Worm (Caenorhabditis elegans): ENCODE data around the gene mrp-4.

mrp-4 gene

ce11 chrX:9924962-9925361 is 40.9 kb downstream of the mrp-4 start, which contains the start of gene ugt-23:
TSS of gene ugt-23 (minus strand) at chrX:9925173.
- TF ChIP-seq tbx-37 (GFP tag; conservative IDR thresholded peaks at IDR 0.05) (no peak), tra-4 (tag; optimal IDR thresholded peaks at IDR 0.05) (no peak)

- TF ChIP-seq scrt-1 (GFP tag; IDR thresholded peaks at IDR 0.05) (no peak), ceh-13 (GFP tag; optimal IDR thresholded peaks at IDR 0.05) (no peak), aly-1 (tag; optimal IDR thresholded peaks at IDR 0.05) (no peak), F13C5.2 (tag; optimal IDR thresholded peaks at IDR 0.05) (no peak), sea-1 (GFP tag; conservative IDR thresholded peaks at IDR 0.05) (no peak), ceh-36 (tag; optimal IDR thresholded peaks at IDR 0.05) (no peak), hmg-4 (GFP tag; optimal IDR thresholded peaks at IDR 0.05) (no peak)
Observed at ce11 chrX:9927993-9928392, 43.9 kb downstream of the mrp-4 start.

ce11 chrX:9931362-9931761 is 47.3 kb downstream of the mrp-4 start, which contains the start of gene nra-3:
TSS of gene nra-3 (minus strand) at chrX:9931462.
- no peak for TF ChIP-seq pes-1 (GFP tag; IDR thresholded peaks at IDR 0.05)
- no peak for TF ChIP-seq ets-7 (tag; optimal IDR thresholded peaks at IDR 0.05)
- TF ChIP-seq sea-1 (GFP tag; conservative IDR thresholded peaks at IDR 0.05): 0 out of 2 replicates have a peak, but pooled peaks have one; percentile 27
- TF ChIP-seq ama-1 (optimal IDR thresholded peaks at IDR 0.05): no peak
- peak; percentile 61 for TF ChIP-seq hmg-4 (GFP tag; optimal IDR thresholded peaks at IDR 0.05)
- no peak for TF ChIP-seq scrt-1 (GFP tag; IDR thresholded peaks at IDR 0.05)
- TF ChIP-seq tbx-11 (GFP tag; IDR thresholded peaks at IDR 0.05): 0 out of 2 replicates have a peak, but pooled peaks have one; percentile 16
- TF ChIP-seq hnd-1 (tag; optimal IDR thresholded peaks at IDR 0.05): no peak
- TF ChIP-seq tbx-37 (GFP tag; conservative IDR thresholded peaks at IDR 0.05): no peak
- no peak for TF ChIP-seq hmbx-1 (tag; optimal IDR thresholded peaks at IDR 0.05)
- TF ChIP-seq ceh-13 (GFP tag; optimal IDR thresholded peaks at IDR 0.05): no peak
- TF ChIP-seq B0310.2 (tag; optimal IDR thresholded peaks at IDR 0.05): no peak
- TF ChIP-seq F13C5.2 (tag; optimal IDR thresholded peaks at IDR 0.05): no peak
- no peak for TF ChIP-seq aly-1 (tag; optimal IDR thresholded peaks at IDR 0.05)
- TF ChIP-seq tra-4 (tag; optimal IDR thresholded peaks at IDR 0.05): no peak
- TF ChIP-seq flt-1 (GFP tag; IDR thresholded peaks at IDR 0.05): no peak
- no peak for TF ChIP-seq ceh-36 (tag; optimal IDR thresholded peaks at IDR 0.05)

- no peak for TF ChIP-seq hmbx-1 (tag; optimal IDR thresholded peaks at IDR 0.05)
- peak; percentile 5 for TF ChIP-seq ceh-13 (GFP tag; optimal IDR thresholded peaks at IDR 0.05)
- peak; percentile 59 for TF ChIP-seq B0310.2 (tag; optimal IDR thresholded peaks at IDR 0.05)
- TF ChIP-seq ama-1 (optimal IDR thresholded peaks at IDR 0.05): no peak
- TF ChIP-seq tbx-37 (GFP tag; conservative IDR thresholded peaks at IDR 0.05): peak; percentile 33; the same call in 1 of the 2 replicates
- TF ChIP-seq sea-1 (GFP tag; conservative IDR thresholded peaks at IDR 0.05): peak; percentile 19; the same call in 1 of the 2 replicates
- TF ChIP-seq scrt-1 (GFP tag; IDR thresholded peaks at IDR 0.05): peak; percentile 68; the same call in 1 of the 2 replicates
- TF ChIP-seq pes-1 (GFP tag; IDR thresholded peaks at IDR 0.05): no peak
- TF ChIP-seq F13C5.2 (tag; optimal IDR thresholded peaks at IDR 0.05): peak; percentile 86
- TF ChIP-seq hmg-4 (GFP tag; optimal IDR thresholded peaks at IDR 0.05): peak; percentile 97
- no peak for TF ChIP-seq tbx-11 (GFP tag; IDR thresholded peaks at IDR 0.05)
- no peak for TF ChIP-seq hnd-1 (tag; optimal IDR thresholded peaks at IDR 0.05)
- TF ChIP-seq ceh-36 (tag; optimal IDR thresholded peaks at IDR 0.05): peak; percentile 45
- TF ChIP-seq ets-7 (tag; optimal IDR thresholded peaks at IDR 0.05): peak; percentile 52
- no peak for TF ChIP-seq tra-4 (tag; optimal IDR thresholded peaks at IDR 0.05)
- peak; percentile 66 for TF ChIP-seq aly-1 (tag; optimal IDR thresholded peaks at IDR 0.05)
- peak; percentile 5; the same call in 1 of the 2 replicates for TF ChIP-seq flt-1 (GFP tag; IDR thresholded peaks at IDR 0.05)
Observed at ce11 chrX:9932226-9932773, 48.2 kb downstream of the mrp-4 start, which contains the start of gene tsp-21. TSS of gene tsp-21 (plus strand) at chrX:9932371.

- no peak for TF ChIP-seq sea-1 (GFP tag; conservative IDR thresholded peaks at IDR 0.05)
- TF ChIP-seq pes-1 (GFP tag; IDR thresholded peaks at IDR 0.05): no peak
- no peak for TF ChIP-seq ets-7 (tag; optimal IDR thresholded peaks at IDR 0.05)
- no peak for TF ChIP-seq tra-4 (tag; optimal IDR thresholded peaks at IDR 0.05)
- TF ChIP-seq tbx-37 (GFP tag; conservative IDR thresholded peaks at IDR 0.05): no peak
- no peak for TF ChIP-seq scrt-1 (GFP tag; IDR thresholded peaks at IDR 0.05)
- no peak for TF ChIP-seq F13C5.2 (tag; optimal IDR thresholded peaks at IDR 0.05)
- TF ChIP-seq flt-1 (GFP tag; IDR thresholded peaks at IDR 0.05): no peak
- TF ChIP-seq hmbx-1 (tag; optimal IDR thresholded peaks at IDR 0.05): no peak
- TF ChIP-seq ceh-13 (GFP tag; optimal IDR thresholded peaks at IDR 0.05): no peak
- TF ChIP-seq B0310.2 (tag; optimal IDR thresholded peaks at IDR 0.05): no peak
- no peak for TF ChIP-seq ama-1 (optimal IDR thresholded peaks at IDR 0.05)
- TF ChIP-seq ceh-36 (tag; optimal IDR thresholded peaks at IDR 0.05): no peak
- no peak for TF ChIP-seq tbx-11 (GFP tag; IDR thresholded peaks at IDR 0.05)
- TF ChIP-seq aly-1 (tag; optimal IDR thresholded peaks at IDR 0.05): no peak
- no peak for TF ChIP-seq hnd-1 (tag; optimal IDR thresholded peaks at IDR 0.05)
- no peak for TF ChIP-seq hmg-4 (GFP tag; optimal IDR thresholded peaks at IDR 0.05)
Observed at ce11 chrX:9933291-9934008, 49.4 kb downstream of the mrp-4 start.

- TF ChIP-seq tbx-37 (GFP tag; conservative IDR thresholded peaks at IDR 0.05): no peak
- no peak for TF ChIP-seq ets-7 (tag; optimal IDR thresholded peaks at IDR 0.05)
- no peak for TF ChIP-seq ceh-36 (tag; optimal IDR thresholded peaks at IDR 0.05)
- no peak for TF ChIP-seq aly-1 (tag; optimal IDR thresholded peaks at IDR 0.05)
- no peak for TF ChIP-seq scrt-1 (GFP tag; IDR thresholded peaks at IDR 0.05)
- no peak for TF ChIP-seq B0310.2 (tag; optimal IDR thresholded peaks at IDR 0.05)
- TF ChIP-seq flt-1 (GFP tag; IDR thresholded peaks at IDR 0.05): no peak
- TF ChIP-seq ama-1 (optimal IDR thresholded peaks at IDR 0.05): no peak
- TF ChIP-seq hmg-4 (GFP tag; optimal IDR thresholded peaks at IDR 0.05): no peak
- TF ChIP-seq ceh-13 (GFP tag; optimal IDR thresholded peaks at IDR 0.05): no peak
- TF ChIP-seq tbx-11 (GFP tag; IDR thresholded peaks at IDR 0.05): no peak
- TF ChIP-seq F13C5.2 (tag; optimal IDR thresholded peaks at IDR 0.05): no peak
- TF ChIP-seq hnd-1 (tag; optimal IDR thresholded peaks at IDR 0.05): no peak
- no peak for TF ChIP-seq pes-1 (GFP tag; IDR thresholded peaks at IDR 0.05)
- TF ChIP-seq tra-4 (tag; optimal IDR thresholded peaks at IDR 0.05): no peak
- TF ChIP-seq sea-1 (GFP tag; conservative IDR thresholded peaks at IDR 0.05): no peak
- no peak for TF ChIP-seq hmbx-1 (tag; optimal IDR thresholded peaks at IDR 0.05)
Observed at ce11 chrX:9934009-9934323, 49.9 kb downstream of the mrp-4 start.
